Worm (Caenorhabditis elegans) whole organism, midembryonic: ENCODE data around the gene ceh-24.

Experiments
- med-1 ChIP-seq: sonication (generic microtip); optimal IDR thresholded peaks from 2 replicates; lab custom pipeline; 2017; ENCODE audit warnings: missing genetic modification characterization, mild to moderate bottlenecking, missing compliant biosample characterization, antibody characterized with exemption, missing genetic modification reagents; ENCODE audit not compliant: insufficient read depth
- ztf-29 ChIP-seq: fragments of 200-800 bp; sonication (Bioruptor generic); IDR thresholded peaks from 2 replicates; pipeline ENCODE4 v1.3.6; 2022; ENCODE audit warnings: missing genetic modification reagents, missing genetic modification characterization, missing compliant biosample characterization

DNA sequence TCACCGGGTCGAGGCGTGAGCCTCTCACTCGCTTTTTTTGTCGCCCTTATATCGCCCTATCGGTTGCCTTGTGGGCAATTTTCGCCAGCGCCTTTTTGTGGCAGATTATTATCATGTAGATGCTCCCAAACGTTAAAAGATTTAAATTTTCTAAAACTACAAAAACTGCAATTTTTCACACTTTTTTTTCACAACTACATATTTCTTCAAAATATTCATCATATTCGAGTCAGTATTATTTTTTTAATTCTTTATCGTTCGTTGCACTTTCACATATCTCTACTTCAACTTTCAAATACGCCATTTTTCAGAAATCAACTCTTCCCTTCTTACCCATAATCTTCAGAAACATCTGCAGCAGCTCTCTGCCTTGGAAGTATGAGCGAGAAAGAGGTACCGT is at the start of gene ceh-24:
- TF ChIP-seq ztf-29 (GFP tag; lab: Robert Waterston, UW) (no peak), med-1 (GFP tag; lab: Kevin White, UChicago) (no peak)
